Fruit fly (Drosophila melanogaster) whole organism, embryonic: ENCODE results near the gene CG15728.

ENCODE experiments used
- Aef1 ChIP-seq: fragments of 200-800 bp; sonication (Bioruptor generic); IDR thresholded peaks from 3 replicates; pipeline ENCODE4 v1.3.6; 2022; ENCODE audit warnings: missing biosample characterization, missing genetic modification characterization
- Bteb2 ChIP-seq: fragments of 200-800 bp; sonication (Bioruptor generic); optimal IDR thresholded peaks from 2 replicates; lab custom pipeline; 2016; ENCODE audit warnings: missing biosample characterization, missing genetic modification characterization
- CG10565 ChIP-seq: fragments of 200-800 bp; sonication (Bioruptor generic); optimal IDR thresholded peaks from 3 replicates; lab custom pipeline; 2016; ENCODE audit warnings: missing biosample characterization, mild to moderate bottlenecking, missing genetic modification characterization
- CG12219 ChIP-seq: fragments of 200-800 bp; sonication (Bioruptor generic); optimal IDR thresholded peaks from 3 replicates; lab custom pipeline; 2018; ENCODE audit warnings: missing biosample characterization, mild to moderate bottlenecking, missing genetic modification characterization
- CG12391 ChIP-seq: fragments of 200-800 bp; sonication (Bioruptor generic); optimal IDR thresholded peaks from 3 replicates; lab custom pipeline; 2018; ENCODE audit warnings: missing biosample characterization, mild to moderate bottlenecking, missing genetic modification characterization, moderate library complexity
- CG15514 ChIP-seq: fragments of 200-800 bp; sonication (Bioruptor generic); optimal IDR thresholded peaks from 3 replicates; lab custom pipeline; 2017; ENCODE audit warnings: missing biosample characterization, missing genetic modification characterization, mild to moderate bottlenecking, moderate library complexity, missing genetic modification reagents
- CG1792 ChIP-seq: fragments of 200-800 bp; sonication (Bioruptor generic); optimal IDR thresholded peaks from 2 replicates; lab custom pipeline; 2016; ENCODE audit warnings: missing biosample characterization, missing genetic modification characterization
- CG2202 ChIP-seq: fragments of 200-800 bp; sonication (Bioruptor generic); optimal IDR thresholded peaks from 2 replicates; lab custom pipeline; 2018; ENCODE audit warnings: missing biosample characterization, mild to moderate bottlenecking, missing genetic modification characterization
- CG2875 ChIP-seq: fragments of 200-800 bp; sonication (Bioruptor generic); optimal IDR thresholded peaks from 2 replicates; lab custom pipeline; 2017; ENCODE audit warnings: missing biosample characterization, mild to moderate bottlenecking, missing genetic modification characterization, missing genetic modification reagents
- CG30020 ChIP-seq: fragments of 200-800 bp; optimal IDR thresholded peaks from 2 replicates; lab custom pipeline; 2019; ENCODE audit warnings: missing biosample characterization, mild to moderate bottlenecking, missing genetic modification characterization, moderate library complexity
- CG31224 ChIP-seq: fragments of 200-800 bp; sonication (Bioruptor generic); IDR thresholded peaks from 2 replicates; pipeline ENCODE4 v1.3.6; 2022; ENCODE audit warnings: missing biosample characterization, missing genetic modification characterization
- CG3163 ChIP-seq: fragments of 200-800 bp; sonication (Bioruptor generic); optimal IDR thresholded peaks from 3 replicates; lab custom pipeline; 2016; ENCODE audit warnings: missing biosample characterization, missing genetic modification characterization
- CG3726 ChIP-seq: fragments of 200-800 bp; sonication (Bioruptor generic); IDR thresholded peaks from 3 replicates; pipeline ENCODE4, ENCODE4 v1.3.6; 2022; ENCODE audit warnings: missing biosample characterization, missing genetic modification characterization
- CG4360 ChIP-seq: fragments of 200-800 bp; sonication (Bioruptor generic); IDR thresholded peaks from 2 replicates; pipeline ENCODE4 v1.3.6; 2022; ENCODE audit warnings: missing biosample characterization, missing genetic modification characterization
- CG5180 ChIP-seq: fragments of 200-800 bp; sonication (Bioruptor generic); optimal IDR thresholded peaks from 3 replicates; lab custom pipeline; 2017; ENCODE audit warnings: missing biosample characterization, missing genetic modification characterization, mild to moderate bottlenecking, moderate library complexity, missing genetic modification reagents
- CG5245 ChIP-seq: fragments of 200-800 bp; sonication (Bioruptor generic); optimal IDR thresholded peaks from 3 replicates; lab custom pipeline; 2016; ENCODE audit warnings: missing biosample characterization, missing genetic modification characterization
- CG7987 ChIP-seq: fragments of 200-800 bp; sonication (Bioruptor generic); optimal IDR thresholded peaks from 2 replicates; lab custom pipeline; 2018; ENCODE audit warnings: missing biosample characterization, mild to moderate bottlenecking, missing genetic modification characterization, moderate library complexity
- Dip2 ChIP-seq: fragments of 200-800 bp; sonication (Bioruptor generic); IDR thresholded peaks from 2 replicates; pipeline ENCODE4 v1.3.6; 2022; ENCODE audit warnings: missing biosample characterization, missing genetic modification characterization
- Dip3 ChIP-seq: fragments of 200-800 bp; sonication (Bioruptor generic); optimal IDR thresholded peaks from 3 replicates; lab custom pipeline; 2016; ENCODE audit warnings: missing biosample characterization, missing genetic modification characterization
- HHEX ChIP-seq: fragments of 200-800 bp; sonication (Bioruptor generic); optimal IDR thresholded peaks from 3 replicates; lab custom pipeline; 2017; ENCODE audit warnings: missing biosample characterization, mild to moderate bottlenecking, missing genetic modification characterization, missing genetic modification reagents
- HLH54F ChIP-seq: fragments of 200-800 bp; sonication (Bioruptor generic); optimal IDR thresholded peaks from 3 replicates; lab custom pipeline; 2016; ENCODE audit warnings: missing biosample characterization, missing genetic modification characterization
- HLHmδ ChIP-seq: fragments of 200-800 bp; sonication (Bioruptor generic); optimal IDR thresholded peaks from 2 replicates; lab custom pipeline; 2018; ENCODE audit warnings: missing biosample characterization, mild to moderate bottlenecking, missing genetic modification characterization, moderate library complexity
- Hand ChIP-seq: fragments of 200-800 bp; sonication (Bioruptor generic); optimal IDR thresholded peaks from 2 replicates; lab custom pipeline; 2017; ENCODE audit warnings: mild to moderate bottlenecking, missing biosample characterization, missing genetic modification reagents, missing genetic modification characterization
- Hey ChIP-seq: fragments of 200-800 bp; sonication (Bioruptor generic); optimal IDR thresholded peaks from 3 replicates; lab custom pipeline; 2018; ENCODE audit warnings: missing biosample characterization, mild to moderate bottlenecking, missing genetic modification characterization
- Nf-YB ChIP-seq: fragments of 200-800 bp; sonication (Bioruptor generic); optimal IDR thresholded peaks from 3 replicates; lab custom pipeline; 2019; ENCODE audit warnings: missing biosample characterization, mild to moderate bottlenecking, missing genetic modification characterization, moderate library complexity
- Oli ChIP-seq: fragments of 200-800 bp; sonication (Bioruptor generic); optimal IDR thresholded peaks from 2 replicates; lab custom pipeline; 2018; ENCODE audit warnings: missing biosample characterization, mild to moderate bottlenecking, missing genetic modification characterization, moderate library complexity
- Pdp1 ChIP-seq, 2 experiments: fragments of 200-800 bp; sonication (Bioruptor generic); optimal IDR thresholded peaks; 3 replicates each; lab custom pipeline; 2016; ENCODE audit warnings: missing biosample characterization in 2 of 2, missing genetic modification characterization in 2 of 2, mild to moderate bottlenecking in 1 of 2, moderate library complexity in 1 of 2
- Six4 ChIP-seq: fragments of 200-800 bp; sonication (Bioruptor generic); optimal IDR thresholded peaks from 2 replicates; lab custom pipeline; 2016; ENCODE audit warnings: missing biosample characterization, missing genetic modification characterization
- Sox100B ChIP-seq: fragments of 200-800 bp; sonication (Bioruptor generic); optimal IDR thresholded peaks from 3 replicates; lab custom pipeline; 2018; ENCODE audit warnings: missing biosample characterization, mild to moderate bottlenecking, missing genetic modification characterization
- Tbp ChIP-seq: fragments of >200 bp; optimal IDR thresholded peaks from 2 replicates; lab custom pipeline; 2018; ENCODE audit warnings: missing biosample characterization, missing genetic modification characterization
- abd-A ChIP-seq: fragments of 200-800 bp; sonication (Bioruptor generic); optimal IDR thresholded peaks from 3 replicates; lab custom pipeline; 2019; ENCODE audit warnings: missing biosample characterization, mild to moderate bottlenecking, missing genetic modification characterization, moderate library complexity
- ac ChIP-seq: fragments of 200-800 bp; sonication (Bioruptor generic); optimal IDR thresholded peaks from 3 replicates; lab custom pipeline; 2017; ENCODE audit warnings: missing biosample characterization, mild to moderate bottlenecking, missing genetic modification characterization
- az2 ChIP-seq: fragments of 200-800 bp; sonication (Bioruptor generic); optimal IDR thresholded peaks from 3 replicates; lab custom pipeline; 2016; ENCODE audit warnings: missing biosample characterization, missing genetic modification characterization
- bab2 ChIP-seq: fragments of 200-800 bp; sonication (Bioruptor generic); optimal IDR thresholded peaks from 2 replicates; lab custom pipeline; 2016; ENCODE audit warnings: missing biosample characterization, missing genetic modification characterization
- bcd ChIP-seq: fragments of 200-800 bp; sonication (Bioruptor generic); optimal IDR thresholded peaks from 2 replicates; lab custom pipeline; 2017; ENCODE audit warnings: missing biosample characterization, mild to moderate bottlenecking, missing genetic modification characterization
- cg ChIP-seq: fragments of 200-800 bp; sonication (Bioruptor generic); optimal IDR thresholded peaks from 3 replicates; lab custom pipeline; 2019; ENCODE audit warnings: missing biosample characterization, mild to moderate bottlenecking, missing genetic modification characterization, moderate library complexity
- dan ChIP-seq: fragments of 200-800 bp; sonication (Bioruptor generic); IDR thresholded peaks from 2 replicates; pipeline ENCODE4 v1.3.6; 2022; ENCODE audit warnings: missing biosample characterization, missing genetic modification characterization
- dpn ChIP-seq, 2 experiments: fragments of 200-800 bp; sonication (Bioruptor generic); optimal IDR thresholded peaks; 3 replicates each; lab custom pipeline; 2016; ENCODE audit warnings: missing biosample characterization in 2 of 2, missing genetic modification characterization in 2 of 2
- en ChIP-seq: fragments of 200-800 bp; sonication (Bioruptor generic); optimal IDR thresholded peaks from 2 replicates; lab custom pipeline; 2016; ENCODE audit warnings: missing biosample characterization, missing genetic modification characterization
- grn ChIP-seq: fragments of 200-800 bp; sonication (Bioruptor generic); optimal IDR thresholded peaks from 3 replicates; lab custom pipeline; 2017; ENCODE audit warnings: missing biosample characterization, missing genetic modification characterization
- hth ChIP-seq: fragments of >200 bp; optimal IDR thresholded peaks from 2 replicates; lab custom pipeline; 2017; ENCODE audit warnings: inconsistent platforms
- ind ChIP-seq: fragments of 200-800 bp; sonication (Bioruptor generic); optimal IDR thresholded peaks from 3 replicates; lab custom pipeline; 2016; ENCODE audit warnings: missing biosample characterization, missing genetic modification characterization
- jigr1 ChIP-seq: fragments of 200-800 bp; sonication (Bioruptor generic); IDR thresholded peaks from 3 replicates; pipeline ENCODE4 v1.3.6; 2022; ENCODE audit warnings: missing biosample characterization, missing genetic modification characterization
- lab ChIP-seq: fragments of 200-800 bp; sonication (Bioruptor generic); optimal IDR thresholded peaks from 3 replicates; lab custom pipeline; 2017; ENCODE audit warnings: missing biosample characterization, missing genetic modification characterization, mild to moderate bottlenecking, moderate library complexity, missing genetic modification reagents
- ro ChIP-seq: fragments of 200-800 bp; sonication (Bioruptor generic); IDR thresholded peaks from 2 replicates; pipeline ENCODE4 v1.3.6; 2022; ENCODE audit warnings: missing biosample characterization, missing genetic modification characterization
- sens ChIP-seq: fragments of 200-800 bp; sonication (Bioruptor generic); peaks from one replicate; lab custom pipeline; 2016; ENCODE audit warnings: missing biosample characterization, missing genetic modification characterization
- seq ChIP-seq: fragments of 200-800 bp; sonication (Bioruptor generic); IDR thresholded peaks from 2 replicates; pipeline ENCODE4 v1.3.6; 2022; ENCODE audit warnings: missing biosample characterization, missing genetic modification characterization
- sim ChIP-seq: fragments of 200-800 bp; sonication (Bioruptor generic); IDR thresholded peaks from 2 replicates; pipeline ENCODE4 v1.3.6; 2022; ENCODE audit warnings: missing biosample characterization, missing genetic modification characterization
- unpg ChIP-seq: fragments of 200-800 bp; sonication (Bioruptor generic); optimal IDR thresholded peaks from 3 replicates; lab custom pipeline; 2018; ENCODE audit warnings: missing biosample characterization, mild to moderate bottlenecking, missing genetic modification characterization, moderate library complexity
- zf30C ChIP-seq: fragments of 200-800 bp; sonication (Bioruptor generic); optimal IDR thresholded peaks from 3 replicates; lab custom pipeline; 2018; ENCODE audit warnings: missing biosample characterization, mild to moderate bottlenecking, missing genetic modification characterization

The CG15728 gene

dm6 chrX:12631317-12632156, 7.4 kb downstream of the CG15728 start, which contains the start of gene Tomosyn (continued):
- TF ChIP-seq Sox100B (GFP tag; lab: Kevin White, UChicago) (no peak), HLH54F (no peak), grn (GFP tag; lab: Kevin White, UChicago) (peak; percentile 12), sens (GFP tag; lab: Kevin White, UChicago) (peak; percentile 86), en (GFP tag; lab: Kevin White, UChicago) (no peak), zf30C (GFP tag; lab: Kevin White, UChicago) (no peak), dan (no peak), HHEX (GFP tag; lab: Kevin White, UChicago) (no peak), CG3163 (GFP tag; lab: Kevin White, UChicago) (no peak), Hand (GFP tag; lab: Kevin White, UChicago) (no peak), Nf-YB (GFP tag; lab: Kevin White, UChicago) (peak; percentile 37), Aef1 (GFP tag; lab: Robert Waterston, UW) (no peak), bcd (GFP tag; lab: Kevin White, UChicago) (peak; percentile 44), CG31224 (GFP tag; lab: Robert Waterston, UW) (no peak), CG15514 (GFP tag; lab: Kevin White, UChicago) (peak; percentile 36), jigr1 (GFP tag; lab: Robert Waterston, UW) (no peak), CG1792 (GFP tag; lab: Kevin White, UChicago) (no peak), ac (GFP tag; lab: Kevin White, UChicago) (no peak), sim (GFP tag; lab: Robert Waterston, UW) (no peak), abd-A (tag; lab: Kevin White, UChicago) (no peak), CG2202 (tag; lab: Kevin White, UChicago) (no peak), CG12391 (peak; percentile 61), dpn (GFP tag; optimal IDR thresholded peaks at IDR 0.05; lab: Kevin White, UChicago) (peak; percentile 10 to 39), cg (GFP tag; lab: Kevin White, UChicago) (peak; percentile 28), CG7987 (GFP tag; lab: Kevin White, UChicago) (no peak), CG12219 (no peak), Hey (tag; lab: Kevin White, UChicago) (no peak), CG5245 (GFP tag; lab: Kevin White, UChicago) (no peak), CG10565 (GFP tag; lab: Kevin White, UChicago) (no peak), Dip2 (GFP tag; lab: Robert Waterston, UW) (no peak), lab (GFP tag; lab: Kevin White, UChicago) (peak; percentile 46), Six4 (GFP tag; lab: Kevin White, UChicago) (no peak), seq (GFP tag; lab: Robert Waterston, UW) (no peak), HLHmδ (GFP tag; lab: Kevin White, UChicago) (no peak), Bteb2 (peak; percentile 2), CG30020 (tag; lab: Kevin White, UChicago) (peak; percentile 14), Dip3 (GFP tag; lab: Kevin White, UChicago) (peak; percentile 24), ind (GFP tag; lab: Kevin White, UChicago) (no peak), az2 (peak; percentile 25), CG2875 (GFP tag; lab: Kevin White, UChicago) (no peak), hth (lab: Kevin White, UChicago) (no peak), unpg (GFP tag; lab: Kevin White, UChicago) (peak; percentile 48), Tbp (GFP tag; lab: Kevin White, UChicago) (no peak), Pdp1 (GFP tag; optimal IDR thresholded peaks at IDR 0.05; lab: Kevin White, UChicago) (peak; percentile 15 to 33), CG5180 (GFP tag; lab: Kevin White, UChicago) (no peak), ro (no peak), CG4360 (GFP tag; lab: Robert Waterston, UW) (no peak), bab2 (peak; percentile 13), CG3726 (GFP tag; lab: Robert Waterston, UW) (no peak), Oli (no peak)
